Worm (Caenorhabditis elegans) whole organism, early embryonic: Measurements from ENCODE around the gene F26C11.4.

Experiments
- B0310.2 ChIP-seq: sonication (generic microtip); optimal IDR thresholded peaks from 2 replicates; lab custom pipeline; 2016; ENCODE audit warnings: mild to moderate bottlenecking, missing genetic modification characterization, missing compliant biosample characterization
- aly-1 ChIP-seq: sonication (generic microtip); optimal IDR thresholded peaks from 2 replicates; lab custom pipeline; 2016; ENCODE audit warnings: missing genetic modification characterization, missing compliant biosample characterization
- ama-1 ChIP-seq: fragments of 150-350 bp; optimal IDR thresholded peaks from 2 replicates; lab custom pipeline; 2014
- ceh-36 ChIP-seq: sonication (generic microtip); optimal IDR thresholded peaks from 2 replicates; lab custom pipeline; 2016; ENCODE audit warnings: missing genetic modification characterization, inconsistent platforms, missing compliant biosample characterization
- ets-7 ChIP-seq: sonication (generic microtip); optimal IDR thresholded peaks from 2 replicates; lab custom pipeline; 2016; ENCODE audit warnings: missing genotype, missing genetic modification characterization, missing compliant biosample characterization
- flt-1 ChIP-seq: fragments of 200-800 bp; sonication (Bioruptor generic); IDR thresholded peaks from 2 replicates; pipeline ENCODE4 v1.3.6; 2022; ENCODE audit warnings: missing genetic modification characterization, missing compliant biosample characterization
- hmg-4 ChIP-seq: fragments of 200-800 bp; sonication (Bioruptor generic); optimal IDR thresholded peaks from 2 replicates; lab custom pipeline; 2018; ENCODE audit warnings: mild to moderate bottlenecking, missing genetic modification characterization, missing compliant biosample characterization
- hnd-1 ChIP-seq: sonication (generic microtip); optimal IDR thresholded peaks from 2 replicates; lab custom pipeline; 2016; ENCODE audit warnings: missing genetic modification characterization, missing compliant biosample characterization
- pes-1 ChIP-seq: fragments of 200-800 bp; sonication (Bioruptor generic); IDR thresholded peaks from 2 replicates; pipeline ENCODE4 v1.3.6; 2022; ENCODE audit warnings: missing genetic modification reagents, missing genetic modification characterization, missing compliant biosample characterization
- scrt-1 ChIP-seq: fragments of 200-800 bp; sonication (Bioruptor generic); IDR thresholded peaks from 2 replicates; pipeline ENCODE4 v1.3.6; 2022; ENCODE audit warnings: missing genetic modification characterization, missing compliant biosample characterization
- sea-1 ChIP-seq: fragments of 200-800 bp; sonication (Bioruptor generic); conservative IDR thresholded peaks from 2 replicates; pipeline ENCODE4 v1.3.6; 2022; ENCODE audit warnings: missing genetic modification characterization, missing compliant biosample characterization
- tbx-11 ChIP-seq: fragments of 200-800 bp; sonication (Bioruptor generic); IDR thresholded peaks from 2 replicates; pipeline ENCODE4 v1.3.6; 2022; ENCODE audit warnings: missing genetic modification characterization, missing compliant biosample characterization
- tbx-37 ChIP-seq: fragments of 200-800 bp; sonication (Bioruptor generic); conservative IDR thresholded peaks from 2 replicates; pipeline ENCODE4 v1.3.6; 2022; ENCODE audit warnings: missing genetic modification reagents, missing genetic modification characterization, missing compliant biosample characterization
- tra-4 ChIP-seq: sonication (generic microtip); optimal IDR thresholded peaks from 2 replicates; lab custom pipeline; 2017; ENCODE audit warnings: missing genetic modification characterization, missing compliant biosample characterization

DNA sequence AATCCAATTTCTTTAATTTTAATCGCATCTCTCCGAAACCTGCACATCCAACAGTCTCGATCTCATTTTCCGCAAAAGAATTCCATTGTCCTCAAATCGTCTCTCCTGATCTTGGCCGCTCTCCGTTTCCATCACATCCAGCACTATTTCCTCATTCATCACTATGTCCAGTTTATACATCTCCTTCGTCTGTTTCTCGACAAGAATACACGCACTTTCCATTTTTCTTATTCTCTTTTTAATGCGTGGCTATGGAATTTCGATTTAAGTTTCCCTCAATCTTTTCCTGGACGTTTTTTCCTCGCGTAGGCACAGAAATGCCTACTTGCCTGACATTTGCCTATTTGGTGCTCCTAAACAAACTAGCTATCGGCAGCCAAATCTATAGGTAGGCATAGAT lies 36.3 kb downstream of the F26C11.4 start:
- TF ChIP-seq tbx-11 (GFP tag; lab: Robert Waterston, UW) (no peak), hnd-1 (no peak), ama-1 (no peak), pes-1 (GFP tag; lab: Robert Waterston, UW) (no peak), tbx-37 (no peak), B0310.2 (tag; lab: Kevin White, UChicago) (no peak), scrt-1 (GFP tag; lab: Robert Waterston, UW) (no peak), ets-7 (tag; lab: Kevin White, UChicago) (no peak), aly-1 (tag; lab: Kevin White, UChicago) (no peak), tra-4 (tag; lab: Kevin White, UChicago) (no peak), ceh-36 (tag; lab: Kevin White, UChicago) (no peak), flt-1 (GFP tag; lab: Robert Waterston, UW) (no peak), sea-1 (GFP tag; lab: Robert Waterston, UW) (no peak), hmg-4 (GFP tag; lab: Kevin White, UChicago) (no peak)
